Fruit fly (Drosophila melanogaster): ENCODE results near the gene sas.

DNA sequence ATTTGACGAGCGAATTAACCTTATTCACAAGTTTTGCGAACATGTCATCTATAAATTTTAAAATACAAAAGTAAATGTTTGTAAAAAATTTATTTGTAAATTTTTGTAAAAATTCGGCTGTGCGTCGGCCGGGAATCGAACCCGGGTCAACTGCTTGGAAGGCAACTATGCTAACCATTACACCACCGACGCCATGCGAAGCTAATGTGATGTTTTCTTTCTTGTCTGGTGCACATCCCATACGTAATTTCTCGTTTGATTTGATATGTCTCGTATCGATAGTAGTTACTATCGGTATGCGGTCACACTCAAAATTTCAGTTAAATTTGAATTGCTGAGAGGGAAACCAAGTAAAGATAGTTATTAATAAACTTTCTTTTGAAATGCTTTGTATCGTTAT lies 31.8 kb upstream of the sas start:
- TF ChIP-seq slp2 (GFP tag; optimal IDR thresholded peaks at IDR 0.05) (no peak), E2f1 (GFP tag; IDR thresholded peaks at IDR 0.05) (no peak), CG12299 (tag; optimal IDR thresholded peaks at IDR 0.05) (no peak), Mes4 (GFP tag; optimal IDR thresholded peaks at IDR 0.05) (no peak), CG2202 (tag; optimal IDR thresholded peaks at IDR 0.05) (no peak), CG2129 (GFP tag; IDR thresholded peaks at IDR 0.05; ENCODE audit: partially characterized antibody) (peak; percentile 81), ken (GFP tag; IDR thresholded peaks at IDR 0.05) (no peak; the same call in 2 of the 3 replicates), pum (GFP tag; optimal IDR thresholded peaks at IDR 0.05) (no peak), cg (GFP tag; optimal IDR thresholded peaks at IDR 0.05) (no peak), Blimp-1 (GFP tag; optimal IDR thresholded peaks at IDR 0.05) (no peak), ftz-f1 (GFP tag; optimal IDR thresholded peaks at IDR 0.05) (no peak), HLH4C (GFP tag; IDR thresholded peaks at IDR 0.05; ENCODE audit: partially characterized antibody) (peak; percentile 94)

Measured in whole organism, embryonic.